Fruit fly (Drosophila melanogaster): ENCODE results near the gene stg.

- TF ChIP-seq CG8478 (optimal IDR thresholded peaks at IDR 0.05) (no peak), CTCF (optimal IDR thresholded peaks at IDR 0.05) (no peak)
Measured at dm6 chr3R:29269204-29269603, 13.6 kb upstream of the stg start.

Data from S2 (cell line).